Worm (Caenorhabditis elegans): ENCODE results near the gene col-8.
"Not testable (repeated sequence)": the region's sequence is repeated elsewhere in the genome, so short reads cannot be mapped to it uniquely, and the experiment has no call there.

Gene col-8

ce11 chrIII:7021156-7021637 lies 797 bp upstream of the col-8 start, which contains the start of gene rfl-1:
TSS of gene rfl-1 (plus strand) at chrIII:7021206.
- TF ChIP-seq unc-62 (GFP tag; optimal IDR thresholded peaks at IDR 0.05), result no peak

- TF ChIP-seq unc-62 (GFP tag; optimal IDR thresholded peaks at IDR 0.05), result no peak
These were observed 676 bp downstream of the col-8 start for ce11 chrIII:7019724-7020123.

ce11 chrIII:7013764-7014163 lies 6.6 kb downstream of the col-8 start:
- no peak for TF ChIP-seq unc-62 (GFP tag; optimal IDR thresholded peaks at IDR 0.05)

DNA sequence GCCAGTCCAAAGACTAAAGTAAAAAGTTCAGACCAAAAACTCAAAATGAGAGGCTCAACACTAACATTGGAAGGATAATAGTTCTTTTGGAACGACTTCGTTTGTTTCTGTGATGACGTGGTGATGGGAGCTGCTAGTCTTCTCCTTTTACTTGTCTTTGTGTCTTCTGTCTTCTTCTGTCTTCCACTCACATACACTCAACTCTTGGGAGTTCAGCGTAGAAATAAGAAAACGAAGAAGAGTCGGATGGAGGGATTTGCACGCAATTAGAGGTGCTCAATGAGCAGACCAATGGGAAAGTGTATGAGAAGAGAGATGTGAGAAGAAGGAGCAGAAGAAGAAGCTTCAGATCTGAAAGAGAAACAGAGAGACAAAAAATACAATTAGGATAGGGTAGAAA lies 8.3 kb downstream of the col-8 start:
- TF ChIP-seq unc-62 (GFP tag; optimal IDR thresholded peaks at IDR 0.05), result no peak

ce11 chrIII:7008836-7009235 lies 11.6 kb downstream of the col-8 start, which contains the start of gene lgc-38:
TSS of gene lgc-38 (plus strand) at chrIII:7009136.
- no peak for TF ChIP-seq unc-62 (GFP tag; optimal IDR thresholded peaks at IDR 0.05)

DNA sequence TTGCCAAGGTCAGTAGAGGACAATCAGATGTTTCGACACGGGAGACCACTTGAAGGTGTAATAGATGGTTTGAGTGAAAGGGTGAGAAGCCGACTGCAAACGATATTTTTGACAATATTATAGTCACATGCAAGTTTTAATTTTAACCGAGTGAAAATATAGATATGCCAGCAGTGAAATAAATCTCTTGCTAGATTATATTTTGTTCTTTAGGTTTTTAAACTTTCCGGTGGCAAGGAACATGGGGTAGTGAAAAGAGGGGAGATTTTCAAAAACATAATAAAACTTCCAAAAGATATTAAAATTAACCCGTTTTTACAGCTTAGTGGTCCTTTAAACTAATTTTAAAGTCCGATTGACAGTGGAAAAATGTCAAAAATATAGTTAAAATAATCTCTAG lies 15.1 kb downstream of the col-8 start, which contains the start of gene C06E8.5:
Gene C06E8.5 (minus strand): TSS at position 101 of the 400 bp plus-strand sequence.
- no peak for TF ChIP-seq unc-62 (GFP tag; optimal IDR thresholded peaks at IDR 0.05)

- no peak for TF ChIP-seq unc-62 (GFP tag; optimal IDR thresholded peaks at IDR 0.05)
These were observed 18.3 kb downstream of the col-8 start for ce11 chrIII:7002143-7002542.

DNA sequence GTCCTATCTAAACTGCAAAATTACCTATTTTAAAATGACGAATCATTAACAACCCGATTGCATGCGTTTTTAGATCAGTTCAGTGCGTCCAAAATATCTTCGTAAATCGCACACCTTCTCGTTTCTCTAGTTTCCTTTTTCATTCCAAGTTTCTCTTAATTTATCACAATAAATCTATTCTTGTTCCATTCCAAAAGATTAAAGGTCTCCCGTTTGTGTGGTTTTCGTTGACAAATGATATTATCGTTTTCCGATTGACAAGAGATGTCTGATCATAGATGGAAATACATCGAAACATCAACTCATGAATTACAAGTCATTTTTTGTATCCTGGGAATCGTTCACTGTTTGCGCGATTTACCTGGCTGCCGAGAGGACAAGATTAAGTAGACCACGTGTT lies 27.2 kb downstream of the col-8 start:
- TF ChIP-seq unc-62 (GFP tag; optimal IDR thresholded peaks at IDR 0.05), result no peak

ce11 chrIII:6992496-6992895 lies 27.9 kb downstream of the col-8 start:
- TF ChIP-seq unc-62 (GFP tag; optimal IDR thresholded peaks at IDR 0.05), result no peak

DNA sequence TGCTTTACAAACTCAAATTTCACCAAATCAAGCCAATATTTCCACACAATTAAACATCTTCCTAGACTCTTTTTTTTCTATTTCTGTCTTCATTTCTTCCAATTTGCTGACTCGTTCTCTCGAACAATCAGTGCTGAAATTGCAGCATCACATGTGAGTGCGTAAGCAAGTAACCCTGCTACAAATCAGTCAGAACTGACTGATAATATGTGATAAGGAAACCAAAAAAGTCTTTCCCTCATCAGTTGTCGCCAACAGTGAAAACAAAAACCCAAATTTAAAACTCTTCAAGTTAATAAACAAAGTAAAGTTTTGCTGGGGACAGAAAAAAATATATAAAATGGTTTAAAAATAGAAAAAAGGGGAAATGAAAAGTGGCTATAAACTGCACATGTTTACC lies 28.9 kb downstream of the col-8 start:
- no peak for TF ChIP-seq unc-62 (GFP tag; optimal IDR thresholded peaks at IDR 0.05)

ce11 chrIII:6989900-6990299 lies 30.5 kb downstream of the col-8 start, which contains the start of gene prk-1:
TSS of gene prk-1 (plus strand) at chrIII:6990168.
- TF ChIP-seq unc-62 (GFP tag; optimal IDR thresholded peaks at IDR 0.05), result no peak

- TF ChIP-seq unc-62 (GFP tag; optimal IDR thresholded peaks at IDR 0.05), result no peak
These were observed 31.2 kb downstream of the col-8 start for ce11 chrIII:6989201-6989600.

DNA sequence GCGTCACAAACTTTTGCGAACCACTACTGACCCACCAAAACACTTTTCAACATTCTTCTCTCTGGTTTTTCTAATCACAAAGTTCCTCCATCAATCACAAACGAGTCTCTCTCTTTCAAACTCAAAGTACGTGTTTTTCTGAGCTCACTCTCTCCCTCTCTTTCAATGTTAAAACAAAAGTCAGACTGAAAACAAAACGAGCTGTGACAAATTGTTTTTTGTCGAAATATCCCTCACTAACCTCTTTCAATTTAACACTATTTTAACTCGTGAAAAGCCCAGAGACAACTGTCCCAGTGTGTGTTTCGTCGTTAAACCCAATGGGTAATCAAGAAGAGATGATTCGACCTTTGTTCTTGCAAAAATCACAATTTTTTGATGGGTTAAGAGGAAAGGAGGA lies 32.3 kb downstream of the col-8 start:
- TF ChIP-seq unc-62 (GFP tag; optimal IDR thresholded peaks at IDR 0.05), result no peak

DNA sequence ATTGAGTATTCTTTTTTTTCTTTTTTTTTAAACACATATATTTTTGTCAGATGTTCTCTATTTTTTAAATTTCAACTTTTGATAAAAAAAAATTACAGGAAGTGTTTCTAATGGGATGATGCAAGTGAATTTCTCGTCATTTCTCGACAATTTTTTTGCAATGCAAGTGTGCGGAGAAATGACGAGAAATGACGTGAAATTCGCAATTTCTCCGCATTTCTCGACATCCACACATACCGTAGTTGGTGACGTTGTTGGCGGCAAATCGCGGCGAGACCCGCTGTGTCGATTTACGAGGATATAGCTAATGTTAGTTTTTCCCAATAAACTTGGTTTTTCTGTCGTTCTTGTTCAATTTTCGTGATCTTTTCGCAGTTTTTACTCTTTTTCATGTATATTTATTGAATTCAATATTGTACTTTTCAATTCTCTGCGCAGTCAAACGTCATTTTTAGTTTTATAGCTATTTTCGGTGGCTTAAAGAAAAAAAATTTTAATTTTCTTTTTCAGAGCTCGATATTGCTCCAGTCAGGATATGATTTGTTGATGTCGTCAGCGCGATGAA lies 38.3 kb downstream of the col-8 start, which contains the start of gene F31E3.6:
Gene F31E3.6 (plus strand): TSS at position 93 of the 565 bp plus-strand sequence.
- not testable (repeated sequence) for TF ChIP-seq unc-62 (GFP tag; optimal IDR thresholded peaks at IDR 0.05)

DNA sequence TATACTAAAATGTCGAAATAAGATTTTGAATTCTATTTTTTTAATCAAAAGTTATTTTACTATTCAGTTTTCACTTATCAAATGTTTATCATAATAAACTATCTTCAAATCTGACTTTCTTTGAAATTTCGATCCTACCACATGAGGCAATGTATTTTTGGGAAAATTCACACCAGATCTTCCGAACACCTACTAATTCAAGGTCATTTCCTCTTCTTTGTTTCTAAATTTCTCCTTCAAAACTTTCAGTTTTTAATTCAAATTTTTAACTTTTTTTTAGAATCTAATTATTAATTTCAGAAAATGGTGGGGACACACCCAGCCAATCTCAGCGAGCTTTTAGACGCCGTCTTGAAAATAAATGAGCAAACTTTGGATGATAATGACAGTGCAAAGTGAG lies 40.8 kb downstream of the col-8 start, which contains the start of gene ceh-20:
Gene ceh-20 (plus strand): TSS at position 301 of the 400 bp plus-strand sequence.
- no peak for TF ChIP-seq unc-62 (GFP tag; optimal IDR thresholded peaks at IDR 0.05)

- TF ChIP-seq unc-62 (GFP tag; optimal IDR thresholded peaks at IDR 0.05), result no peak
These were observed 41.5 kb downstream of the col-8 start for ce11 chrIII:6978875-6979274.

ce11 chrIII:6974952-6975351 lies 45.4 kb downstream of the col-8 start:
- TF ChIP-seq unc-62 (GFP tag; optimal IDR thresholded peaks at IDR 0.05), result no peak

DNA sequence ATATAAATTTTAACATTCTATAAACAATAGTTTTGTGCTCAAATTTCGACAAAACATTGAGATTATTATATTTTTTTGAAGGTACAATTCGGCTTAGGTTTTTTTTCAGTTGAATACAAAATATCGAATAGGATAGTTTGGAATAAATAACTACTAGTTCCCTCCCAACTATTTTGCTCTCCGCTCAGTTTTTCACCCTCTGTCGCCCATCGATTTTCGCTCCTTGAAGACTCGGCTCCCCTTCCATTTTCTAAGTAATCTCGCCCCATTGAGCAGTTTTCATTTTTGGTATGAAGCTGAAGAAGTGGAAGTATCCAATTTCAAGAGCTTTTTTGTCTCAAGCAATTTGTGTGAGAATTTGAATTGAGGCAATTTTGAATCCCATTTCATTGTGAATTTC lies 46.7 kb downstream of the col-8 start, which contains the start of gene F31E3.2:
Gene F31E3.2 (plus strand): TSS at position 301 of the 400 bp plus-strand sequence.
- TF ChIP-seq unc-62 (GFP tag; optimal IDR thresholded peaks at IDR 0.05), result no peak
